Worm (Caenorhabditis elegans): Measurements from ENCODE around the gene max-1.

- TF ChIP-seq mec-3 (tag; optimal IDR thresholded peaks at IDR 0.05; ENCODE audit: borderline replicate concordance), result no peak
- TF ChIP-seq sdc-2 (tag; optimal IDR thresholded peaks at IDR 0.05), result no peak
- no peak for TF ChIP-seq K02D7.2 (tag; optimal IDR thresholded peaks at IDR 0.05)
- TF ChIP-seq nhr-11 (tag; optimal IDR thresholded peaks at IDR 0.05), result no peak
- no peak for TF ChIP-seq elt-2 (tag; optimal IDR thresholded peaks at IDR 0.05)
- no peak for TF ChIP-seq ama-1 (optimal IDR thresholded peaks at IDR 0.05)
- no peak for TF ChIP-seq fkh-6 (tag; optimal IDR thresholded peaks at IDR 0.05)
- TF ChIP-seq ceh-30 (tag; optimal IDR thresholded peaks at IDR 0.05), result no peak
- TF ChIP-seq unc-55 (GFP tag; optimal IDR thresholded peaks at IDR 0.05), result no peak
- TF ChIP-seq ztf-16 (tag; optimal IDR thresholded peaks at IDR 0.05), result no peak
Observed at ce11 chrV:13063402-13063801, 56.6 kb downstream of the max-1 start.
